Fruit fly (Drosophila melanogaster): ENCODE results near the gene Rel.

- TF ChIP-seq CG13424 (tag; optimal IDR thresholded peaks at IDR 0.05) (peak; percentile 86), Oli (tag; optimal IDR thresholded peaks at IDR 0.05) (peak; percentile 91), Dfd (GFP tag; optimal IDR thresholded peaks at IDR 0.05) (no peak), Mrtf (GFP tag; IDR thresholded peaks at IDR 0.05) (peak; percentile 86), Usf (GFP tag; optimal IDR thresholded peaks at IDR 0.05) (peak; percentile 64), NK7.1 (GFP tag; optimal IDR thresholded peaks at IDR 0.05) (peak; percentile 78), Dbx (GFP tag; IDR thresholded peaks at IDR 0.05) (peak; percentile 92), Nf-YC (tag; optimal IDR thresholded peaks at IDR 0.05) (peak; percentile 30), CG3163 (GFP tag; optimal IDR thresholded peaks at IDR 0.05) (peak; percentile 54), nerfin-2 (GFP tag; IDR thresholded peaks at IDR 0.05; ENCODE audit: partially characterized antibody) (no peak), otp (GFP tag; IDR thresholded peaks at IDR 0.05) (peak; percentile 88)
These were observed 15.9 kb downstream of the Rel start for dm6 chr3R:9031797-9032418.
